Fruit fly (Drosophila melanogaster) whole organism, prepupa: ENCODE data around the gene CG34367.
A peak's percentile ranks its signal among the peaks of the same experiment; 100 is the strongest.

Source experiments
- Blimp-1 ChIP-seq: fragments of 200-800 bp; sonication (Bioruptor generic); optimal IDR thresholded peaks from 3 replicates; lab custom pipeline; 2017; ENCODE audit warnings: missing biosample characterization, missing genetic modification characterization, mild to moderate bottlenecking, moderate library complexity, missing genetic modification reagents
- CG10631 ChIP-seq: fragments of 200-800 bp; sonication (Bioruptor generic); optimal IDR thresholded peaks from 2 replicates; lab custom pipeline; 2016; ENCODE audit warnings: missing biosample characterization, missing genetic modification characterization
- CG10669 ChIP-seq: fragments of 200-800 bp; sonication (Bioruptor generic); optimal IDR thresholded peaks from 3 replicates; lab custom pipeline; 2018; ENCODE audit warnings: missing biosample characterization, mild to moderate bottlenecking, missing genetic modification characterization, moderate library complexity
- CG15336 ChIP-seq: fragments of 200-800 bp; sonication (Bioruptor generic); IDR thresholded peaks from 2 replicates; pipeline ENCODE4 v1.3.6; 2022; ENCODE audit warnings: missing biosample characterization, missing genetic modification characterization
- CG1621 ChIP-seq: fragments of 200-800 bp; sonication (Bioruptor generic); optimal IDR thresholded peaks from 3 replicates; lab custom pipeline; 2018; ENCODE audit warnings: missing biosample characterization, mild to moderate bottlenecking, missing genetic modification characterization
- CG16779 ChIP-seq: fragments of 200-800 bp; sonication (Bioruptor generic); optimal IDR thresholded peaks from 3 replicates; lab custom pipeline; 2017; ENCODE audit warnings: missing biosample characterization, mild to moderate bottlenecking, missing genetic modification characterization
- CG3032 ChIP-seq: fragments of 200-800 bp; optimal IDR thresholded peaks from 2 replicates; lab custom pipeline; 2019; ENCODE audit warnings: missing biosample characterization, mild to moderate bottlenecking, missing genetic modification characterization, moderate library complexity
- CG31627 ChIP-seq: fragments of 200-800 bp; sonication (Bioruptor generic); optimal IDR thresholded peaks from 3 replicates; lab custom pipeline; 2016; ENCODE audit warnings: missing biosample characterization, missing genetic modification characterization
- CG32006 ChIP-seq: fragments of 200-800 bp; sonication (Bioruptor generic); optimal IDR thresholded peaks from 3 replicates; lab custom pipeline; 2017; ENCODE audit warnings: missing biosample characterization, mild to moderate bottlenecking, missing genetic modification characterization
- CG34406 ChIP-seq: fragments of 200-800 bp; sonication (Bioruptor generic); optimal IDR thresholded peaks from 3 replicates; lab custom pipeline; 2016; ENCODE audit warnings: missing biosample characterization, missing genetic modification characterization
- CG3919 ChIP-seq: fragments of 200-800 bp; sonication (Bioruptor generic); optimal IDR thresholded peaks from 3 replicates; lab custom pipeline; 2016; ENCODE audit warnings: missing biosample characterization, missing genetic modification characterization
- CG4318 ChIP-seq: fragments of 200-800 bp; sonication (Bioruptor generic); optimal IDR thresholded peaks from 3 replicates; lab custom pipeline; 2017; ENCODE audit warnings: missing biosample characterization, mild to moderate bottlenecking, missing genetic modification characterization
- CG6163 ChIP-seq: fragments of 200-800 bp; sonication (Bioruptor generic); IDR thresholded peaks from 3 replicates; pipeline ENCODE4 v1.3.6; 2022; ENCODE audit warnings: missing biosample characterization, missing genetic modification characterization
- CG6792 ChIP-seq: fragments of 200-800 bp; sonication (Bioruptor generic); optimal IDR thresholded peaks from 3 replicates; lab custom pipeline; 2016; ENCODE audit warnings: missing biosample characterization, missing genetic modification characterization
- CG6808 ChIP-seq: fragments of 200-800 bp; sonication (Bioruptor generic); optimal IDR thresholded peaks from 3 replicates; lab custom pipeline; 2017; ENCODE audit warnings: missing biosample characterization, missing genetic modification characterization, mild to moderate bottlenecking, moderate library complexity, missing genetic modification reagents
- CG6854 ChIP-seq: fragments of 200-800 bp; sonication (Bioruptor generic); optimal IDR thresholded peaks from 2 replicates; lab custom pipeline; 2017; ENCODE audit warnings: missing biosample characterization, mild to moderate bottlenecking, missing genetic modification characterization
- CG7368 ChIP-seq: fragments of 200-800 bp; sonication (Bioruptor generic); optimal IDR thresholded peaks from 3 replicates; lab custom pipeline; 2016; ENCODE audit warnings: missing biosample characterization, missing genetic modification characterization
- CG8119 ChIP-seq: fragments of 200-800 bp; sonication (Bioruptor generic); IDR thresholded peaks from 3 replicates; pipeline ENCODE4 v1.3.6; 2022; ENCODE audit warnings: missing biosample characterization, missing genetic modification characterization
- CG8319 ChIP-seq: fragments of 200-800 bp; sonication (Bioruptor generic); optimal IDR thresholded peaks from 3 replicates; lab custom pipeline; 2016; ENCODE audit warnings: missing biosample characterization, missing genetic modification characterization
- CG8632 ChIP-seq: fragments of 200-800 bp; sonication (Bioruptor generic); optimal IDR thresholded peaks from 3 replicates; lab custom pipeline; 2016; ENCODE audit warnings: missing biosample characterization, missing genetic modification characterization
- CG9139 ChIP-seq: fragments of 200-800 bp; sonication (Bioruptor generic); optimal IDR thresholded peaks from 3 replicates; lab custom pipeline; 2017; ENCODE audit warnings: missing biosample characterization, mild to moderate bottlenecking, missing genetic modification characterization
- Eip78C ChIP-seq: fragments of 200-800 bp; sonication (Bioruptor generic); peaks from one replicate; lab custom pipeline; 2016; ENCODE audit warnings: missing biosample characterization, missing genetic modification characterization
- Eip93F ChIP-seq: fragments of 200-800 bp; sonication (Bioruptor generic); optimal IDR thresholded peaks from 2 replicates; lab custom pipeline; 2016; ENCODE audit warnings: missing biosample characterization, mild to moderate bottlenecking, missing genetic modification characterization
- Ets96B ChIP-seq: fragments of 200-800 bp; optimal IDR thresholded peaks from 2 replicates; lab custom pipeline; 2019; ENCODE audit warnings: missing biosample characterization, mild to moderate bottlenecking, missing genetic modification characterization, moderate library complexity
- Gug ChIP-seq: fragments of 200-800 bp; sonication (Bioruptor generic); IDR thresholded peaks from 2 replicates; pipeline ENCODE4 v1.3.6; 2022; ENCODE audit warnings: missing biosample characterization, missing genetic modification characterization
- Hr38 ChIP-seq: sonication (Bioruptor generic); optimal IDR thresholded peaks from 2 replicates; lab custom pipeline; 2016; ENCODE audit warnings: missing biosample characterization, missing genetic modification characterization
- Hr39 ChIP-seq: fragments of 200-800 bp; sonication (Bioruptor generic); optimal IDR thresholded peaks from 2 replicates; lab custom pipeline; 2016; ENCODE audit warnings: missing biosample characterization, missing genetic modification characterization
- Hr4 ChIP-seq: fragments of 200-800 bp; sonication (Bioruptor generic); optimal IDR thresholded peaks from 3 replicates; lab custom pipeline; 2016; ENCODE audit warnings: missing biosample characterization, missing genetic modification characterization
- Lpt ChIP-seq: fragments of 200-800 bp; sonication (Bioruptor generic); optimal IDR thresholded peaks from 3 replicates; lab custom pipeline; 2016; ENCODE audit warnings: missing biosample characterization, missing genetic modification characterization
- OdsH ChIP-seq: fragments of 200-800 bp; sonication (Bioruptor generic); optimal IDR thresholded peaks from 3 replicates; lab custom pipeline; 2016; ENCODE audit warnings: missing biosample characterization, missing genetic modification characterization
- Smox ChIP-seq: fragments of 200-800 bp; sonication (Bioruptor generic); optimal IDR thresholded peaks from 3 replicates; lab custom pipeline; 2016; ENCODE audit warnings: missing biosample characterization, missing genetic modification characterization
- Sox102F ChIP-seq: fragments of 200-800 bp; sonication (Bioruptor generic); optimal IDR thresholded peaks from 2 replicates; lab custom pipeline; 2016; ENCODE audit warnings: missing biosample characterization, mild to moderate bottlenecking, missing genetic modification characterization
- Sox14 ChIP-seq: fragments of 200-800 bp; sonication (Bioruptor generic); optimal IDR thresholded peaks from 3 replicates; lab custom pipeline; 2016; ENCODE audit warnings: missing biosample characterization, missing genetic modification characterization
- Sox15 ChIP-seq: fragments of 200-800 bp; sonication (Bioruptor generic); optimal IDR thresholded peaks from 3 replicates; lab custom pipeline; 2016; ENCODE audit warnings: missing biosample characterization, missing genetic modification characterization
- achi ChIP-seq: fragments of 200-800 bp; sonication (Bioruptor generic); optimal IDR thresholded peaks from 3 replicates; lab custom pipeline; 2016; ENCODE audit warnings: missing biosample characterization, missing genetic modification characterization
- acj6 ChIP-seq: fragments of 200-800 bp; sonication (Bioruptor generic); optimal IDR thresholded peaks from 3 replicates; lab custom pipeline; 2016; ENCODE audit warnings: missing biosample characterization, missing genetic modification characterization
- cyc ChIP-seq: fragments of 200-800 bp; sonication (Bioruptor generic); optimal IDR thresholded peaks from 3 replicates; lab custom pipeline; 2016; ENCODE audit warnings: missing biosample characterization, missing genetic modification characterization
- dac ChIP-seq: fragments of 200-800 bp; sonication (Bioruptor generic); optimal IDR thresholded peaks from 2 replicates; lab custom pipeline; 2017; ENCODE audit warnings: missing biosample characterization, mild to moderate bottlenecking, missing genetic modification characterization
- dsx ChIP-seq: fragments of 200-800 bp; optimal IDR thresholded peaks from 3 replicates; lab custom pipeline; 2019; ENCODE audit warnings: missing biosample characterization, mild to moderate bottlenecking, missing genetic modification characterization, moderate library complexity; ENCODE audit not compliant: poor library complexity, severe bottlenecking
- eg ChIP-seq: fragments of 200-800 bp; sonication (Bioruptor generic); IDR thresholded peaks from 3 replicates; pipeline ENCODE4 v1.3.6; 2022; ENCODE audit warnings: missing biosample characterization, missing genetic modification characterization
- esn ChIP-seq: fragments of 200-800 bp; sonication (Bioruptor generic); optimal IDR thresholded peaks from 2 replicates; lab custom pipeline; 2016; ENCODE audit warnings: missing biosample characterization, mild to moderate bottlenecking, missing genetic modification characterization, moderate library complexity
- fd59A ChIP-seq: fragments of 200-800 bp; sonication (Bioruptor generic); optimal IDR thresholded peaks from 2 replicates; lab custom pipeline; 2017; ENCODE audit warnings: missing biosample characterization, mild to moderate bottlenecking, missing genetic modification characterization, missing genetic modification reagents
- fkh ChIP-seq: fragments of 200-800 bp; sonication (Bioruptor generic); optimal IDR thresholded peaks from 3 replicates; lab custom pipeline; 2017; ENCODE audit warnings: missing biosample characterization, mild to moderate bottlenecking, missing genetic modification characterization, moderate library complexity
- lz ChIP-seq: fragments of 200-800 bp; sonication (Bioruptor generic); optimal IDR thresholded peaks from 3 replicates; lab custom pipeline; 2016; ENCODE audit warnings: missing biosample characterization, missing genetic modification characterization
- pdm3 ChIP-seq: fragments of 200-800 bp; sonication (Bioruptor generic); optimal IDR thresholded peaks from 3 replicates; lab custom pipeline; 2016; ENCODE audit warnings: missing biosample characterization, missing genetic modification characterization
- salr ChIP-seq, 2 experiments: fragments of 200-800 bp; sonication (Bioruptor generic); optimal IDR thresholded peaks; 3 replicates each; lab custom pipeline; 2016 to 2018; ENCODE audit warnings: missing biosample characterization in 2 of 2, missing genetic modification characterization in 2 of 2, mild to moderate bottlenecking in 1 of 2
- svp ChIP-seq: fragments of 200-800 bp; sonication (Bioruptor generic); peaks from one replicate; lab custom pipeline; 2016; ENCODE audit warnings: missing biosample characterization, missing genetic modification characterization
- topi ChIP-seq: fragments of 200-800 bp; sonication (Bioruptor generic); optimal IDR thresholded peaks from 3 replicates; lab custom pipeline; 2016; ENCODE audit warnings: missing biosample characterization, missing genetic modification characterization
- vri ChIP-seq: fragments of 200-800 bp; sonication (Bioruptor generic); optimal IDR thresholded peaks from 3 replicates; lab custom pipeline; 2016; ENCODE audit warnings: missing biosample characterization, mild to moderate bottlenecking, missing genetic modification characterization

CG34367 gene

dm6 chr2L:10299810-10300147, 53.9 kb downstream of the CG34367 start, which contains the start of gene CYLD (continued):
- TF ChIP-seq vri (GFP tag; lab: Kevin White, UChicago) (no peak), dac (GFP tag; lab: Kevin White, UChicago) (no peak), Lpt (GFP tag; lab: Kevin White, UChicago) (peak; percentile 35), fkh (no peak), svp (no peak), CG10669 (GFP tag; lab: Kevin White, UChicago) (peak; percentile 25), CG4318 (GFP tag; lab: Kevin White, UChicago) (no peak), Blimp-1 (no peak), Sox102F (no peak), CG6792 (GFP tag; lab: Kevin White, UChicago) (peak; percentile 51), salr (GFP tag; optimal IDR thresholded peaks at IDR 0.05; lab: Kevin White, UChicago) (peak in 1 of 2 experiments; percentile 22), CG3919 (GFP tag; lab: Kevin White, UChicago) (no peak), OdsH (peak; percentile 74), acj6 (GFP tag; lab: Kevin White, UChicago) (peak; percentile 60), Hr4 (GFP tag; lab: Kevin White, UChicago) (peak; percentile 61), CG32006 (GFP tag; lab: Kevin White, UChicago) (no peak), CG8632 (GFP tag; lab: Kevin White, UChicago) (peak; percentile 62), Gug (GFP tag; lab: Robert Waterston, UW) (no peak), CG15336 (GFP tag; lab: Robert Waterston, UW) (peak; percentile 85), Hr38 (GFP tag; lab: Kevin White, UChicago) (no peak), Sox14 (GFP tag; lab: Kevin White, UChicago) (peak; percentile 41), CG3032 (tag; lab: Kevin White, UChicago) (peak; percentile 70), Smox (GFP tag; lab: Kevin White, UChicago) (no peak), esn (peak; percentile 75), Hr39 (no peak), CG9139 (GFP tag; lab: Kevin White, UChicago) (no peak), CG34406 (GFP tag; lab: Kevin White, UChicago) (no peak), pdm3 (no peak), achi (peak; percentile 75), topi (GFP tag; lab: Kevin White, UChicago) (peak; percentile 50), fd59A (GFP tag; lab: Kevin White, UChicago) (no peak), CG10631 (GFP tag; lab: Kevin White, UChicago) (peak; percentile 62), CG6854 (GFP tag; lab: Kevin White, UChicago) (no peak), dsx (no peak), CG6163 (GFP tag; lab: Robert Waterston, UW) (no peak), CG31627 (GFP tag; lab: Kevin White, UChicago) (peak; percentile 39), CG8119 (GFP tag; lab: Robert Waterston, UW) (peak; percentile 71; the same call in 2 of the 3 replicates), CG7368 (no peak), CG16779 (tag; lab: Kevin White, UChicago) (no peak), Sox15 (GFP tag; lab: Kevin White, UChicago) (peak; percentile 13), Eip78C (peak; percentile 86)

- peak; percentile 16 for TF ChIP-seq Ets96B (tag; lab: Kevin White, UChicago)
- TF ChIP-seq CG34406 (GFP tag; lab: Kevin White, UChicago), result no peak
- peak; percentile 22 for TF ChIP-seq acj6 (GFP tag; lab: Kevin White, UChicago)
- TF ChIP-seq CG8319, result no peak
- TF ChIP-seq CG6163 (GFP tag; lab: Robert Waterston, UW), result no peak
- peak; percentile 4 for TF ChIP-seq lz (GFP tag; lab: Kevin White, UChicago)
- no peak for TF ChIP-seq Hr38 (GFP tag; lab: Kevin White, UChicago)
- no peak for TF ChIP-seq CG6808
- peak; percentile 2 for TF ChIP-seq Hr39
- TF ChIP-seq CG1621 (tag; lab: Kevin White, UChicago), result no peak
- TF ChIP-seq CG15336 (GFP tag; lab: Robert Waterston, UW), result peak; percentile 21; the same call in 1 of the 2 replicates
- TF ChIP-seq CG3919 (GFP tag; lab: Kevin White, UChicago), result no peak
- peak; percentile 15 for TF ChIP-seq topi (GFP tag; lab: Kevin White, UChicago)
- no peak for TF ChIP-seq CG9139 (GFP tag; lab: Kevin White, UChicago)
- TF ChIP-seq esn, result peak; percentile 19
- no peak for TF ChIP-seq cyc (GFP tag; lab: Kevin White, UChicago)
- no peak for TF ChIP-seq eg (GFP tag; lab: Robert Waterston, UW)
- TF ChIP-seq CG7368, result no peak
- no peak for TF ChIP-seq Eip93F (GFP tag; lab: Kevin White, UChicago)
- TF ChIP-seq OdsH, result peak; percentile 17
- peak; percentile 10 for TF ChIP-seq CG10631 (GFP tag; lab: Kevin White, UChicago)
- TF ChIP-seq Smox (GFP tag; lab: Kevin White, UChicago), result no peak
- no peak for TF ChIP-seq vri (GFP tag; lab: Kevin White, UChicago)
Measured at dm6 chr2L:10299077-10299809, 54.5 kb downstream of the CG34367 start.
